Worm (Caenorhabditis elegans) whole organism, late embryonic: ENCODE data around the gene srw-23.

Source experiments
- ama-1 ChIP-seq: fragments of 150-350 bp; optimal IDR thresholded peaks from 2 replicates; lab custom pipeline; 2014
- dve-1 ChIP-seq: sonication (generic microtip); optimal IDR thresholded peaks from 2 replicates; lab custom pipeline; 2017; ENCODE audit warnings: antibody characterized with exemption, mild to moderate bottlenecking, missing genetic modification characterization, missing compliant biosample characterization
- elt-2 ChIP-seq: sonication (generic microtip); optimal IDR thresholded peaks from 2 replicates; lab custom pipeline; 2016; ENCODE audit warnings: missing genetic modification reagents, missing genetic modification characterization, missing compliant biosample characterization
- fkh-10 ChIP-seq: fragments of 150-350 bp; optimal IDR thresholded peaks from 2 replicates; lab custom pipeline; 2014; ENCODE audit warnings: missing biosample characterization, missing genetic modification reagents, missing genetic modification characterization
- fkh-6 ChIP-seq: sonication (generic microtip); optimal IDR thresholded peaks from 2 replicates; lab custom pipeline; 2016; ENCODE audit warnings: missing genetic modification characterization, missing compliant biosample characterization
- nhr-11 ChIP-seq: fragments of 150-350 bp; optimal IDR thresholded peaks from 2 replicates; lab custom pipeline; 2014; ENCODE audit warnings: missing biosample characterization, missing genetic modification characterization
- pha-4 ChIP-seq: fragments of 150-350 bp; optimal IDR thresholded peaks from 2 replicates; lab custom pipeline; 2018; ENCODE audit warnings: missing biosample characterization, missing genetic modification reagents, missing genetic modification characterization
- tbx-2 ChIP-seq: sonication (generic microtip); optimal IDR thresholded peaks from 2 replicates; lab custom pipeline; 2016; ENCODE audit warnings: missing genetic modification characterization, missing compliant biosample characterization

- TF ChIP-seq fkh-6: no peak
- no peak for TF ChIP-seq pha-4 (tag; lab: Kevin White, UChicago)
- no peak for TF ChIP-seq fkh-10
- no peak for TF ChIP-seq ama-1 (lab: Kevin White, UChicago)
- TF ChIP-seq elt-2: peak; percentile 14
- no peak for TF ChIP-seq tbx-2 (tag; lab: Kevin White, UChicago)
- no peak for TF ChIP-seq dve-1 (tag; lab: Kevin White, UChicago)
- TF ChIP-seq nhr-11 (tag; lab: Kevin White, UChicago): no peak
These were observed 37.6 kb downstream of the srw-23 start for ce11 chrV:16911294-16911693.
